Fruit fly (Drosophila melanogaster) whole organism, embryonic: Measurements from ENCODE around the gene CrebB.
A peak's percentile ranks its signal among the peaks of the same experiment; 100 is the strongest.

Experiments
- Ada2b ChIP-seq: fragments of 200-800 bp; sonication (Bioruptor generic); IDR thresholded peaks from 2 replicates; pipeline ENCODE4 v1.3.6; 2022; ENCODE audit warnings: missing biosample characterization, missing genetic modification characterization
- CG10979 ChIP-seq: fragments of 200-800 bp; sonication (Bioruptor generic); optimal IDR thresholded peaks from 2 replicates; lab custom pipeline; 2018; ENCODE audit warnings: missing biosample characterization, mild to moderate bottlenecking, missing genetic modification characterization, moderate library complexity
- CG11456 ChIP-seq: fragments of 200-800 bp; sonication (Bioruptor generic); IDR thresholded peaks from 3 replicates; pipeline ENCODE4 v1.3.6; 2022; ENCODE audit warnings: missing biosample characterization, missing genetic modification characterization
- CG12391 ChIP-seq: fragments of 200-800 bp; sonication (Bioruptor generic); optimal IDR thresholded peaks from 3 replicates; lab custom pipeline; 2018; ENCODE audit warnings: missing biosample characterization, mild to moderate bottlenecking, missing genetic modification characterization, moderate library complexity
- CG15073 ChIP-seq: fragments of 200-800 bp; sonication (Bioruptor generic); optimal IDR thresholded peaks from 2 replicates; lab custom pipeline; 2016; ENCODE audit warnings: missing biosample characterization, missing genetic modification characterization
- CG18262 ChIP-seq: fragments of 200-800 bp; optimal IDR thresholded peaks from 3 replicates; lab custom pipeline; 2019; ENCODE audit warnings: missing biosample characterization, mild to moderate bottlenecking, missing genetic modification characterization, moderate library complexity
- CG18764 ChIP-seq: fragments of 200-800 bp; sonication (Bioruptor generic); optimal IDR thresholded peaks from 3 replicates; lab custom pipeline; 2016; ENCODE audit warnings: missing biosample characterization, missing genetic modification characterization
- CG2199 ChIP-seq: fragments of 200-800 bp; sonication (Bioruptor generic); IDR thresholded peaks from 3 replicates; pipeline ENCODE4 v1.3.6; 2022; ENCODE audit warnings: missing biosample characterization, missing genetic modification characterization
- CG3281 ChIP-seq: fragments of 200-800 bp; sonication (Bioruptor generic); optimal IDR thresholded peaks from 3 replicates; lab custom pipeline; 2017; ENCODE audit warnings: missing biosample characterization, mild to moderate bottlenecking, missing genetic modification characterization
- CG4707 ChIP-seq: fragments of 200-800 bp; sonication (Bioruptor generic); optimal IDR thresholded peaks from 2 replicates; lab custom pipeline; 2018; ENCODE audit warnings: missing biosample characterization, mild to moderate bottlenecking, missing genetic modification characterization, moderate library complexity
- CG4854 ChIP-seq: fragments of 200-800 bp; sonication (Bioruptor generic); optimal IDR thresholded peaks from 2 replicates; lab custom pipeline; 2016; ENCODE audit warnings: missing biosample characterization, missing genetic modification characterization, inconsistent platforms
- CG5180 ChIP-seq: fragments of 200-800 bp; sonication (Bioruptor generic); optimal IDR thresholded peaks from 3 replicates; lab custom pipeline; 2017; ENCODE audit warnings: missing biosample characterization, missing genetic modification characterization, mild to moderate bottlenecking, moderate library complexity, missing genetic modification reagents
- CG6765 ChIP-seq: fragments of 200-800 bp; sonication (Bioruptor generic); optimal IDR thresholded peaks from 3 replicates; lab custom pipeline; 2017; ENCODE audit warnings: missing biosample characterization, mild to moderate bottlenecking, missing genetic modification characterization
- CG7372 ChIP-seq: fragments of 200-800 bp; sonication (Bioruptor generic); IDR thresholded peaks from 2 replicates; pipeline ENCODE4 v1.3.6; 2022; ENCODE audit warnings: missing biosample characterization, missing genetic modification characterization
- CG7839 ChIP-seq: fragments of 200-800 bp; sonication (Bioruptor generic); optimal IDR thresholded peaks from 3 replicates; lab custom pipeline; 2018; ENCODE audit warnings: missing biosample characterization, mild to moderate bottlenecking, missing genetic modification characterization, moderate library complexity
- CG9817 ChIP-seq: fragments of 200-800 bp; sonication (Bioruptor generic); optimal IDR thresholded peaks from 2 replicates; lab custom pipeline; 2018; ENCODE audit warnings: missing biosample characterization, mild to moderate bottlenecking, missing genetic modification characterization, moderate library complexity
- CHES-1-like ChIP-seq: fragments of 200-800 bp; sonication (Bioruptor generic); optimal IDR thresholded peaks from 2 replicates; lab custom pipeline; 2016; ENCODE audit warnings: missing biosample characterization, missing genetic modification characterization
- Camta ChIP-seq: fragments of 200-800 bp; sonication (Bioruptor generic); optimal IDR thresholded peaks from 2 replicates; lab custom pipeline; 2016; ENCODE audit warnings: missing biosample characterization, missing genetic modification characterization
- Fer1 ChIP-seq: fragments of 200-800 bp; sonication (Bioruptor generic); optimal IDR thresholded peaks from 2 replicates; lab custom pipeline; 2017; ENCODE audit warnings: missing biosample characterization, mild to moderate bottlenecking, missing genetic modification characterization
- HLH4C ChIP-seq: fragments of 200-800 bp; sonication (Bioruptor generic); IDR thresholded peaks from 3 replicates; pipeline ENCODE4 v1.3.6; 2022; ENCODE audit warnings: missing biosample characterization, missing genetic modification characterization; ENCODE audit not compliant: partially characterized antibody
- Med ChIP-seq: fragments of 200-800 bp; sonication (Bioruptor generic); peaks from one replicate; lab custom pipeline; 2016; ENCODE audit warnings: missing biosample characterization, missing genetic modification characterization, mild to moderate bottlenecking, inconsistent platforms, moderate library complexity
- Mrtf ChIP-seq: fragments of 200-800 bp; sonication (Bioruptor generic); IDR thresholded peaks from 3 replicates; pipeline ENCODE4 v1.3.6; 2022; ENCODE audit warnings: missing biosample characterization, missing genetic modification characterization
- Myb ChIP-seq: fragments of 200-800 bp; sonication (Bioruptor generic); optimal IDR thresholded peaks from 2 replicates; lab custom pipeline; 2016; ENCODE audit warnings: missing biosample characterization, missing genetic modification characterization
- Six4 ChIP-seq: fragments of 200-800 bp; sonication (Bioruptor generic); optimal IDR thresholded peaks from 2 replicates; lab custom pipeline; 2016; ENCODE audit warnings: missing biosample characterization, missing genetic modification characterization
- Stat92E ChIP-seq, 3 experiments: fragments of >200 bp in 2 of 3; fragments of 200-800 bp in 1 of 3; sonication (Bioruptor generic) in 1 of 3; optimal IDR thresholded peaks; 2 replicates each; lab custom pipeline; 2017 to 2019; ENCODE audit warnings: missing biosample characterization in 3 of 3, missing genetic modification characterization in 3 of 3, mild to moderate bottlenecking in 1 of 3, moderate library complexity in 1 of 3
- Xbp1 ChIP-seq: fragments of 200-800 bp; sonication (Bioruptor generic); optimal IDR thresholded peaks from 3 replicates; lab custom pipeline; 2016; ENCODE audit warnings: missing biosample characterization, mild to moderate bottlenecking, missing genetic modification characterization
- ab ChIP-seq: fragments of 200-800 bp; sonication (Bioruptor generic); optimal IDR thresholded peaks from 2 replicates; lab custom pipeline; 2016; ENCODE audit warnings: missing biosample characterization, missing genetic modification characterization
- ash1 ChIP-seq: fragments of 200-800 bp; sonication (Bioruptor generic); optimal IDR thresholded peaks from 2 replicates; lab custom pipeline; 2018; ENCODE audit warnings: missing biosample characterization, mild to moderate bottlenecking, missing genetic modification characterization
- bab2 ChIP-seq: fragments of 200-800 bp; sonication (Bioruptor generic); optimal IDR thresholded peaks from 2 replicates; lab custom pipeline; 2016; ENCODE audit warnings: missing biosample characterization, missing genetic modification characterization
- bigmax ChIP-seq: fragments of 200-800 bp; sonication (Bioruptor generic); optimal IDR thresholded peaks from 2 replicates; lab custom pipeline; 2018; ENCODE audit warnings: missing biosample characterization, mild to moderate bottlenecking, missing genetic modification characterization
- da ChIP-seq: fragments of 200-800 bp; sonication (Bioruptor generic); optimal IDR thresholded peaks from 2 replicates; lab custom pipeline; 2016; ENCODE audit warnings: missing biosample characterization, missing genetic modification characterization
- exex ChIP-seq: fragments of 200-800 bp; sonication (Bioruptor generic); optimal IDR thresholded peaks from 4 replicates; lab custom pipeline; 2018; ENCODE audit warnings: missing biosample characterization, mild to moderate bottlenecking, missing genetic modification characterization, moderate library complexity
- fu2 ChIP-seq: fragments of 200-800 bp; sonication (Bioruptor generic); optimal IDR thresholded peaks from 2 replicates; lab custom pipeline; 2016; ENCODE audit warnings: missing biosample characterization, missing genetic modification characterization
- gce ChIP-seq: fragments of 200-800 bp; sonication (Bioruptor generic); IDR thresholded peaks from 3 replicates; pipeline ENCODE4 v1.3.6; 2022; ENCODE audit warnings: missing biosample characterization, missing genetic modification characterization
- grn ChIP-seq: fragments of 200-800 bp; sonication (Bioruptor generic); optimal IDR thresholded peaks from 3 replicates; lab custom pipeline; 2017; ENCODE audit warnings: missing biosample characterization, missing genetic modification characterization
- her ChIP-seq: fragments of 200-800 bp; sonication (Bioruptor generic); optimal IDR thresholded peaks from 2 replicates; lab custom pipeline; 2016; ENCODE audit warnings: missing biosample characterization, missing genetic modification characterization
- ind ChIP-seq: fragments of 200-800 bp; sonication (Bioruptor generic); optimal IDR thresholded peaks from 3 replicates; lab custom pipeline; 2016; ENCODE audit warnings: missing biosample characterization, missing genetic modification characterization
- jing ChIP-seq: fragments of 200-800 bp; sonication (Bioruptor generic); optimal IDR thresholded peaks from 2 replicates; lab custom pipeline; 2018; ENCODE audit warnings: missing biosample characterization, mild to moderate bottlenecking, missing genetic modification characterization
- lov ChIP-seq, 2 experiments: fragments of 200-800 bp in 1 of 2; fragments of >200 bp in 1 of 2; sonication (Bioruptor generic) in 1 of 2; IDR thresholded peaks in 1 of 2; optimal IDR thresholded peaks in 1 of 2; 2 replicates in 1 of 2; 3 replicates in 1 of 2; pipeline versions ENCODE4 v1.3.6 to Lab custom; 2017 to 2022; ENCODE audit warnings: missing biosample characterization in 1 of 2, missing genetic modification characterization in 1 of 2
- luna ChIP-seq: fragments of 200-800 bp; sonication (Bioruptor generic); optimal IDR thresholded peaks from 2 replicates; lab custom pipeline; 2016; ENCODE audit warnings: missing biosample characterization, missing genetic modification characterization
- mam ChIP-seq: fragments of 200-800 bp; sonication (Bioruptor generic); optimal IDR thresholded peaks from 3 replicates; lab custom pipeline; 2016; ENCODE audit warnings: missing biosample characterization, missing genetic modification characterization
- nmo ChIP-seq: fragments of 200-800 bp; sonication (Bioruptor generic); optimal IDR thresholded peaks from 2 replicates; lab custom pipeline; 2018; ENCODE audit warnings: missing biosample characterization, mild to moderate bottlenecking, missing genetic modification characterization, moderate library complexity
- org-1 ChIP-seq: fragments of 200-800 bp; sonication (Bioruptor generic); optimal IDR thresholded peaks from 2 replicates; lab custom pipeline; 2017; ENCODE audit warnings: missing biosample characterization, missing genetic modification characterization
- pho ChIP-seq: fragments of 200-800 bp; sonication (Bioruptor generic); optimal IDR thresholded peaks from 2 replicates; lab custom pipeline; 2016; ENCODE audit warnings: missing biosample characterization, missing genetic modification characterization
- prd ChIP-seq, 3 experiments: fragments of >200 bp in 2 of 3; fragments of 200-800 bp in 1 of 3; sonication (Bioruptor generic) in 1 of 3; optimal IDR thresholded peaks in 2 of 3; IDR thresholded peaks in 1 of 3; 2 replicates in 2 of 3; 3 replicates in 1 of 3; pipeline versions ENCODE4 v1.3.6 to Lab custom; 2017 to 2022; ENCODE audit warnings: missing biosample characterization in 1 of 3, missing genetic modification characterization in 1 of 3
- row ChIP-seq: fragments of 200-800 bp; sonication (Bioruptor generic); IDR thresholded peaks from 3 replicates; pipeline ENCODE4 v1.3.6; 2022; ENCODE audit warnings: missing biosample characterization, missing genetic modification characterization
- sisA ChIP-seq: fragments of 200-800 bp; sonication (Bioruptor generic); IDR thresholded peaks from 2 replicates; pipeline ENCODE4 v1.3.6; 2022; ENCODE audit warnings: missing biosample characterization, missing genetic modification characterization
- slbo ChIP-seq: fragments of 200-800 bp; sonication (Bioruptor generic); IDR thresholded peaks from 2 replicates; pipeline ENCODE4 v1.3.6; 2022; ENCODE audit warnings: missing biosample characterization, missing genetic modification characterization
- trem ChIP-seq: fragments of 200-800 bp; optimal IDR thresholded peaks from 3 replicates; lab custom pipeline; 2019; ENCODE audit warnings: missing biosample characterization, mild to moderate bottlenecking, missing genetic modification characterization, moderate library complexity
- twi ChIP-seq: fragments of 200-800 bp; optimal IDR thresholded peaks from 2 replicates; lab custom pipeline; 2019; ENCODE audit warnings: missing biosample characterization, mild to moderate bottlenecking, missing genetic modification characterization, moderate library complexity
- usp ChIP-seq: fragments of >200 bp; optimal IDR thresholded peaks from 2 replicates; lab custom pipeline; 2017; ENCODE audit warnings: missing biosample characterization, missing genetic modification characterization

CrebB gene

dm6 chrX:18407394-18407721 is 41.2 kb downstream of the CrebB start (continued):
- TF ChIP-seq CG18262 (tag; lab: Kevin White, UChicago) (no peak), Xbp1 (GFP tag; lab: Kevin White, UChicago) (peak; percentile 5), CG9817 (peak; percentile 9), CG15073 (GFP tag; lab: Kevin White, UChicago) (no peak), fu2 (no peak), CHES-1-like (no peak), da (no peak), CG11456 (no peak), Med (GFP tag; lab: Kevin White, UChicago) (peak; percentile 41), ind (GFP tag; lab: Kevin White, UChicago) (no peak), CG4707 (GFP tag; lab: Kevin White, UChicago) (no peak), CG7839 (tag; lab: Kevin White, UChicago) (peak; percentile 49), HLH4C (no peak), lov (optimal IDR thresholded peaks at IDR 0.05; lab: Kevin White, UChicago) (no peak), lov (GFP tag; IDR thresholded peaks at IDR 0.05; lab: Robert Waterston, UW) (no peak), CG7372 (no peak), ash1 (GFP tag; lab: Kevin White, UChicago) (no peak), org-1 (no peak), luna (no peak), nmo (GFP tag; lab: Kevin White, UChicago) (peak; percentile 5), gce (no peak), Ada2b (GFP tag; lab: Robert Waterston, UW) (0 out of 2 replicates have a peak, but pooled peaks have one; percentile 23), pho (GFP tag; lab: Kevin White, UChicago) (peak; percentile 31), Six4 (GFP tag; lab: Kevin White, UChicago) (no peak), sisA (GFP tag; lab: Robert Waterston, UW) (no peak), CG10979 (tag; lab: Kevin White, UChicago) (no peak), her (no peak), ab (GFP tag; lab: Kevin White, UChicago) (no peak), CG18764 (GFP tag; lab: Kevin White, UChicago) (no peak), trem (tag; lab: Kevin White, UChicago) (no peak), bab2 (GFP tag; lab: Kevin White, UChicago) (peak; percentile 35), slbo (no peak; the same call in 1 of the 2 replicates), bigmax (GFP tag; lab: Kevin White, UChicago) (no peak), Camta (GFP tag; lab: Kevin White, UChicago) (no peak), jing (GFP tag; lab: Kevin White, UChicago) (no peak), twi (tag; lab: Kevin White, UChicago) (no peak), CG12391 (peak; percentile 23), Mrtf (GFP tag; lab: Robert Waterston, UW) (no peak), CG5180 (GFP tag; lab: Kevin White, UChicago) (no peak), CG2199 (GFP tag; lab: Robert Waterston, UW) (no peak), CG4854 (GFP tag; lab: Kevin White, UChicago) (no peak), mam (peak; percentile 12), Stat92E (GFP tag; optimal IDR thresholded peaks at IDR 0.05; lab: Kevin White, UChicago) (no peak), Myb (GFP tag; lab: Kevin White, UChicago) (no peak), CG6765 (no peak), exex (tag; lab: Kevin White, UChicago) (no peak), prd (optimal IDR thresholded peaks at IDR 0.05; lab: Kevin White, UChicago) (no peak), prd (GFP tag; IDR thresholded peaks at IDR 0.05; lab: Robert Waterston, UW) (peak; percentile 33; the same call in 1 of the 3 replicates), Fer1 (GFP tag; lab: Kevin White, UChicago) (peak; percentile 4), row (GFP tag; lab: Robert Waterston, UW) (no peak), grn (GFP tag; lab: Kevin White, UChicago) (no peak), CG3281 (GFP tag; lab: Kevin White, UChicago) (peak; percentile 21), usp (GFP tag; lab: Kevin White, UChicago) (no peak)
